Worm (Caenorhabditis elegans) whole organism, mixed stage, embryonic: ENCODE results near the gene zzz-1.

Experiments used
- M03D4.4 ChIP-seq: sonication (generic microtip); optimal IDR thresholded peaks from 2 replicates; lab custom pipeline; 2017; ENCODE audit warnings: mild to moderate bottlenecking, missing genetic modification characterization, missing compliant biosample characterization
- bed-3 ChIP-seq: fragments of 200-800 bp; sonication (Bioruptor generic); optimal IDR thresholded peaks from 3 replicates; lab custom pipeline; 2018; ENCODE audit warnings: mild to moderate bottlenecking, missing genetic modification characterization, moderate library complexity, missing compliant biosample characterization
- ceh-39 ChIP-seq: fragments of 150-350 bp; optimal IDR thresholded peaks from 2 replicates; lab custom pipeline; 2014; ENCODE audit warnings: missing biosample characterization, missing genetic modification characterization
- ceh-43 ChIP-seq: fragments of 200-800 bp; sonication (Bioruptor generic); optimal IDR thresholded peaks from 2 replicates; lab custom pipeline; 2018; ENCODE audit warnings: mild to moderate bottlenecking, missing genetic modification characterization, moderate library complexity, missing compliant biosample characterization
- ces-1 ChIP-seq: fragments of 150-350 bp; optimal IDR thresholded peaks from 2 replicates; lab custom pipeline; 2014; ENCODE audit warnings: missing biosample characterization, missing genetic modification reagents, missing genetic modification characterization
- cnd-1 ChIP-seq: fragments of 200-800 bp; sonication (Bioruptor generic); optimal IDR thresholded peaks from 2 replicates; lab custom pipeline; 2018; ENCODE audit warnings: mild to moderate bottlenecking, missing genetic modification characterization, missing compliant biosample characterization
- drap-1 ChIP-seq: fragments of 200-800 bp; sonication (Bioruptor generic); optimal IDR thresholded peaks from 3 replicates; lab custom pipeline; 2018; ENCODE audit warnings: mild to moderate bottlenecking, missing genetic modification characterization, missing compliant biosample characterization
- elt-1 ChIP-seq: sonication (generic microtip); optimal IDR thresholded peaks from 2 replicates; lab custom pipeline; 2017; ENCODE audit warnings: missing genetic modification characterization, mild to moderate bottlenecking, missing compliant biosample characterization, antibody characterized with exemption, moderate library complexity, borderline replicate concordance; ENCODE audit not compliant: insufficient read depth
- elt-3 ChIP-seq: fragments of 150-350 bp; optimal IDR thresholded peaks from 2 replicates; lab custom pipeline; 2014; ENCODE audit warnings: missing biosample characterization, missing genetic modification characterization
- flh-1 ChIP-seq: fragments of 200-800 bp; sonication (Bioruptor generic); optimal IDR thresholded peaks from 2 replicates; lab custom pipeline; 2018; ENCODE audit warnings: mild to moderate bottlenecking, missing genetic modification characterization, moderate library complexity, missing compliant biosample characterization
- ham-2 ChIP-seq: fragments of 200-800 bp; sonication (Bioruptor generic); optimal IDR thresholded peaks from 2 replicates; lab custom pipeline; 2018; ENCODE audit warnings: mild to moderate bottlenecking, missing genetic modification characterization, missing compliant biosample characterization
- hlh-1 ChIP-seq: fragments of 150-350 bp; optimal IDR thresholded peaks from 2 replicates; lab custom pipeline; 2014; ENCODE audit warnings: missing biosample characterization, missing genetic modification reagents, missing genetic modification characterization
- lin-13 ChIP-seq: fragments of 150-350 bp; optimal IDR thresholded peaks from 2 replicates; lab custom pipeline; 2014; ENCODE audit warnings: missing biosample characterization, missing genetic modification characterization
- lin-32 ChIP-seq: fragments of 200-800 bp; sonication (Bioruptor generic); optimal IDR thresholded peaks from 2 replicates; lab custom pipeline; 2018; ENCODE audit warnings: mild to moderate bottlenecking, missing genetic modification characterization, missing compliant biosample characterization
- lsy-2 ChIP-seq: fragments of 150-350 bp; optimal IDR thresholded peaks from 2 replicates; lab custom pipeline; 2014; ENCODE audit warnings: missing biosample characterization, missing genetic modification characterization
- mab-5 ChIP-seq: fragments of 150-350 bp; optimal IDR thresholded peaks from 2 replicates; lab custom pipeline; 2014; ENCODE audit warnings: missing biosample characterization, missing genetic modification characterization
- mep-1 ChIP-seq: fragments of 150-350 bp; optimal IDR thresholded peaks from 2 replicates; lab custom pipeline; 2017; ENCODE audit warnings: missing biosample characterization, missing genetic modification reagents, missing genetic modification characterization, inconsistent platforms
- mls-2 ChIP-seq: sonication (generic microtip); optimal IDR thresholded peaks from 2 replicates; lab custom pipeline; 2016; ENCODE audit warnings: mild to moderate bottlenecking, missing genetic modification characterization, moderate library complexity, missing compliant biosample characterization
- nhr-12 ChIP-seq: fragments of 150-350 bp; optimal IDR thresholded peaks from 2 replicates; lab custom pipeline; 2014; ENCODE audit warnings: missing biosample characterization, missing genetic modification characterization
- nhr-2 ChIP-seq: fragments of 150-350 bp; optimal IDR thresholded peaks from 2 replicates; lab custom pipeline; 2014; ENCODE audit warnings: missing biosample characterization, missing genetic modification characterization
- nhr-237 ChIP-seq: fragments of 150-350 bp; optimal IDR thresholded peaks from 2 replicates; lab custom pipeline; 2014; ENCODE audit warnings: missing biosample characterization, missing genetic modification characterization
- nhr-28 ChIP-seq: fragments of 150-350 bp; optimal IDR thresholded peaks from 2 replicates; lab custom pipeline; 2014; ENCODE audit warnings: missing biosample characterization, missing genetic modification characterization
- nhr-76 ChIP-seq: sonication (generic microtip); optimal IDR thresholded peaks from 2 replicates; lab custom pipeline; 2017; ENCODE audit warnings: missing biosample characterization, missing genetic modification characterization
- pha-4 ChIP-seq: fragments of 150-350 bp; optimal IDR thresholded peaks from 2 replicates; lab custom pipeline; 2018; ENCODE audit warnings: missing biosample characterization, missing genetic modification reagents, missing genetic modification characterization
- sem-2 ChIP-seq: fragments of 200-800 bp; sonication (Bioruptor generic); optimal IDR thresholded peaks from 2 replicates; lab custom pipeline; 2018; ENCODE audit warnings: mild to moderate bottlenecking, missing genetic modification characterization, missing compliant biosample characterization
- snpc-4 ChIP-seq: fragments of 150-350 bp; optimal IDR thresholded peaks from 2 replicates; lab custom pipeline; 2014; ENCODE audit warnings: missing biosample characterization, missing genetic modification characterization
- sptf-1 ChIP-seq: sonication (generic microtip); optimal IDR thresholded peaks from 2 replicates; lab custom pipeline; 2017; ENCODE audit warnings: mild to moderate bottlenecking, missing genetic modification characterization, moderate library complexity, missing compliant biosample characterization
- tbx-8 ChIP-seq: fragments of 200-800 bp; sonication (Bioruptor generic); optimal IDR thresholded peaks from 2 replicates; lab custom pipeline; 2018; ENCODE audit warnings: mild to moderate bottlenecking, missing genetic modification characterization, moderate library complexity, missing compliant biosample characterization
- unc-39 ChIP-seq: fragments of 150-350 bp; optimal IDR thresholded peaks from 2 replicates; lab custom pipeline; 2014; ENCODE audit warnings: missing biosample characterization, missing genetic modification characterization
- unc-62 ChIP-seq: fragments of 150-350 bp; optimal IDR thresholded peaks from 2 replicates; lab custom pipeline; 2014; ENCODE audit warnings: missing biosample characterization, missing genetic modification reagents, missing genetic modification characterization
- zip-8 ChIP-seq: fragments of 150-350 bp; optimal IDR thresholded peaks from 2 replicates; lab custom pipeline; 2014; ENCODE audit warnings: missing biosample characterization, missing genetic modification characterization
- ztf-11 ChIP-seq: fragments of 150-350 bp; optimal IDR thresholded peaks from 2 replicates; lab custom pipeline; 2014; ENCODE audit warnings: missing biosample characterization, missing genetic modification characterization

Gene zzz-1

ce11 chrV:10897172-10897571, 11.8 kb downstream of the zzz-1 start (continued):
- TF ChIP-seq nhr-12 (peak; percentile 92), elt-3 (tag; lab: Kevin White, UChicago) (peak; percentile 86), ztf-11 (peak; percentile 60), pha-4 (tag; lab: Kevin White, UChicago) (peak; percentile 99), mls-2 (tag; lab: Kevin White, UChicago) (peak; percentile 85)

- TF ChIP-seq ceh-43 (GFP tag; lab: Kevin White, UChicago) (no peak), sptf-1 (tag; lab: Kevin White, UChicago) (no peak), ham-2 (GFP tag; lab: Kevin White, UChicago) (no peak), cnd-1 (tag; lab: Kevin White, UChicago) (no peak), nhr-28 (tag; lab: Kevin White, UChicago) (no peak), sem-2 (GFP tag; lab: Kevin White, UChicago) (no peak), unc-62 (GFP tag; lab: Kevin White, UChicago) (no peak), lin-32 (GFP tag; lab: Kevin White, UChicago) (no peak), nhr-2 (tag; lab: Kevin White, UChicago) (no peak), lsy-2 (tag; lab: Kevin White, UChicago) (no peak), mab-5 (tag; lab: Kevin White, UChicago) (no peak), zip-8 (tag; lab: Kevin White, UChicago) (no peak), M03D4.4 (tag; lab: Kevin White, UChicago) (no peak), nhr-76 (tag; lab: Kevin White, UChicago) (no peak), nhr-12 (no peak), mls-2 (tag; lab: Kevin White, UChicago) (no peak), tbx-8 (GFP tag; lab: Kevin White, UChicago) (no peak), mep-1 (tag; lab: Kevin White, UChicago) (no peak)
Observed at ce11 chrV:10897106-10897171, 12.0 kb downstream of the zzz-1 start, which contains the start of gene sec-61.G. Gene sec-61.G, minus strand, starts transcription at chrV:10897143.

DNA sequence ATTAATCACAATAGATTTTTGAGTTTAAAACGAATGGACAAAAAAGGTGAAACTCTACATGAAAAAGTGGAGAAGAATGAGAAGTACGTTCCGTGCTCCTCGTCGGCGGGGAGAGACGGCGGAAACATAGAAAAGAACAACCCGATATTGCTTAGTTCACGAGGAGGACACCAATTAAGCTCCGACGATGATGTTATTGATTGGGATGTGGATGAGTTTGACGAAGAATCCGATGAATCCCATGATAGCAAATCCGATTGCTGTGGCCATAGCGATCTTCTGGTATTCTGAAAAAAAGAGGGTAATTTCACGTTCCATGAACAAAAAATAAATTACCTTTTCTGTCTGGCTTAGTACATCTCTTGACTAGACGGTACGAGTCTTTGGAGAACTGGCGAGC, 12.3 kb downstream of the zzz-1 start:
- TF ChIP-seq lsy-2 (tag; lab: Kevin White, UChicago): no peak
- no peak for TF ChIP-seq drap-1 (GFP tag; lab: Kevin White, UChicago)
- no peak for TF ChIP-seq unc-62 (GFP tag; lab: Kevin White, UChicago)
- no peak for TF ChIP-seq ceh-43 (GFP tag; lab: Kevin White, UChicago)
- TF ChIP-seq mls-2 (tag; lab: Kevin White, UChicago): no peak
- TF ChIP-seq tbx-8 (GFP tag; lab: Kevin White, UChicago): no peak
- TF ChIP-seq mab-5 (tag; lab: Kevin White, UChicago): no peak
- TF ChIP-seq ztf-11: no peak
- no peak for TF ChIP-seq elt-1 (tag; lab: Kevin White, UChicago)
- TF ChIP-seq nhr-76 (tag; lab: Kevin White, UChicago): no peak
- no peak for TF ChIP-seq unc-39
- TF ChIP-seq nhr-12: no peak
- TF ChIP-seq lin-13 (tag; lab: Kevin White, UChicago): no peak
- TF ChIP-seq ham-2 (GFP tag; lab: Kevin White, UChicago): no peak
- no peak for TF ChIP-seq flh-1
- no peak for TF ChIP-seq mep-1 (tag; lab: Kevin White, UChicago)
- no peak for TF ChIP-seq hlh-1
- TF ChIP-seq lin-32 (GFP tag; lab: Kevin White, UChicago): no peak
- no peak for TF ChIP-seq nhr-2 (tag; lab: Kevin White, UChicago)

DNA sequence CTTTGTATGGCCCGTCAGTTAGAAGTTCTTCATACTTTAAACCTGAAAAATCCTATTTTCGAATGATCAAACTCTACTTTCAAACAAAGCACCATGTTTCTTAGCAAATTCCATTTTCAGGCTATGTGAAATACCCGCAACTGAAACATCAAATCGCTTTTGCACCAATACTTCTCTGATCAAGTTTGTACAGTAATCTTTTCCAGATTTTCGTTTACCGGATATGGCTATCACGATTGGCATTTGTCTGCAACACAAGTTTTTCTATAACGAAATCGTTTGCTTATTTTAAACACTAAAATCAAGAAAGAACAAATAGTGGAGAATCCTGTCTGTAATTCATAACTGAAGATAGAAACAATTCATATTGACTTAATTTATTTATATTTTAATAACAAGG, 12.7 kb downstream of the zzz-1 start, which contains the start of gene F32D8.13:
F32D8.13 (minus strand) TSS at position 249 of the 400 bp plus-strand sequence.
- TF ChIP-seq ceh-39 (tag; lab: Kevin White, UChicago) (no peak), hlh-1 (no peak), ceh-43 (GFP tag; lab: Kevin White, UChicago) (no peak), ztf-11 (no peak), elt-3 (tag; lab: Kevin White, UChicago) (no peak), elt-1 (tag; lab: Kevin White, UChicago) (no peak), lin-32 (GFP tag; lab: Kevin White, UChicago) (no peak), sptf-1 (tag; lab: Kevin White, UChicago) (no peak), nhr-28 (tag; lab: Kevin White, UChicago) (no peak), bed-3 (GFP tag; lab: Kevin White, UChicago) (no peak), snpc-4 (no peak), flh-1 (no peak), ces-1 (GFP tag; lab: Kevin White, UChicago) (no peak), M03D4.4 (tag; lab: Kevin White, UChicago) (no peak)

- TF ChIP-seq sptf-1 (tag; lab: Kevin White, UChicago): peak; percentile 47
- TF ChIP-seq sem-2 (GFP tag; lab: Kevin White, UChicago): no peak
- no peak for TF ChIP-seq nhr-2 (tag; lab: Kevin White, UChicago)
- TF ChIP-seq mep-1 (tag; lab: Kevin White, UChicago): peak; percentile 60
- TF ChIP-seq cnd-1 (tag; lab: Kevin White, UChicago): peak; percentile 7
- TF ChIP-seq bed-3 (GFP tag; lab: Kevin White, UChicago): no peak
- no peak for TF ChIP-seq nhr-12
- peak; percentile 65 for TF ChIP-seq ces-1 (GFP tag; lab: Kevin White, UChicago)
- TF ChIP-seq unc-62 (GFP tag; lab: Kevin White, UChicago): peak; percentile 47
- TF ChIP-seq pha-4 (tag; lab: Kevin White, UChicago): peak; percentile 76
- no peak for TF ChIP-seq ham-2 (GFP tag; lab: Kevin White, UChicago)
- TF ChIP-seq lsy-2 (tag; lab: Kevin White, UChicago): peak; percentile 53
- TF ChIP-seq ztf-11: no peak
- TF ChIP-seq elt-1 (tag; lab: Kevin White, UChicago): peak; percentile 37
- TF ChIP-seq flh-1: no peak
- TF ChIP-seq ceh-43 (GFP tag; lab: Kevin White, UChicago): no peak
- peak; percentile 69 for TF ChIP-seq nhr-237 (tag; lab: Kevin White, UChicago)
- no peak for TF ChIP-seq mls-2 (tag; lab: Kevin White, UChicago)
- TF ChIP-seq elt-3 (tag; lab: Kevin White, UChicago): no peak
- TF ChIP-seq lin-13 (tag; lab: Kevin White, UChicago): peak; percentile 19
- TF ChIP-seq ceh-39 (tag; lab: Kevin White, UChicago): peak; percentile 2
- TF ChIP-seq nhr-76 (tag; lab: Kevin White, UChicago): no peak
Observed at ce11 chrV:10894601-10895000, 14.4 kb downstream of the zzz-1 start, which contains the start of the genes F32D8.14 and F32D8.5. Gene F32D8.14, minus strand, starts transcription at chrV:10894788. Gene F32D8.5, plus strand, starts transcription at chrV:10894800.
